Fruit fly (Drosophila melanogaster) Kc167 (cell line): ENCODE data around the gene Fur2.

Experiments
- Myc ChIP-seq: fragments of >200 bp; optimal IDR thresholded peaks from 2 replicates; lab custom pipeline; 2017; ENCODE audit warnings: missing external identifiers
- Sin3A ChIP-seq: fragments of >200 bp; optimal IDR thresholded peaks from 2 replicates; lab custom pipeline; 2018; ENCODE audit warnings: missing external identifiers
- h ChIP-seq: fragments of >200 bp; optimal IDR thresholded peaks from 3 replicates; lab custom pipeline; 2018; ENCODE audit warnings: missing external identifiers
- insv ChIP-seq: fragments of >200 bp; optimal IDR thresholded peaks from 3 replicates; lab custom pipeline; 2018; ENCODE audit warnings: missing external identifiers
- psq ChIP-seq: fragments of >200 bp; optimal IDR thresholded peaks from 2 replicates; lab custom pipeline; 2017; ENCODE audit warnings: missing external identifiers
- ttk ChIP-seq: sonication (Bioruptor generic); optimal IDR thresholded peaks from 2 replicates; lab custom pipeline; 2017; ENCODE audit warnings: missing external identifiers

Gene Fur2

dm6 chrX:16372492-16373350 lies at the start of gene Fur2:
Fur2 (plus strand) TSS chrX:16373086.
- TF ChIP-seq Sin3A (lab: Kevin White, UChicago) (no peak), insv (lab: Kevin White, UChicago) (no peak), ttk (lab: Kevin White, UChicago) (no peak), Myc (lab: Kevin White, UChicago) (no peak), psq (no peak), h (lab: Kevin White, UChicago) (no peak)

DNA sequence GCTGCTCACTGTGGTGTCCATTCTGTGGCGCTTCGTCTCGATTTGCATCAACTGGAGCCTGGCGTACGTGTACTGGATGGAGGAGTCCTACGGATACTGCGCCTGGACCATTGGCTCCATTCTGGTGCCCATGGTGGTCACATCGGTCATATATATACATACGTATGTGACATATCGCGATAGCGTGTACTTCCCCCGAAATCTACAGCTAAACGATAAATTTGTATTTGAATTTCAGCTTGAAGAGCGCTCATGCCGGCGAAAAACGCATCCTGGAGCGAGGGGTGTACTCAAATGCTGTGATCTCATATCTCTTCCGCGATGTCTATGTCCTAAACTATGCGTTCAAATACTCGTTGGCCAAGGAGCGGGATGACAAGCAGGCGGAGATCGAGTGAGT lies 49.4 kb upstream of the Fur2 start:
- TF ChIP-seq ttk (lab: Kevin White, UChicago) (no peak), h (lab: Kevin White, UChicago) (no peak), psq (no peak), insv (lab: Kevin White, UChicago) (no peak), Sin3A (lab: Kevin White, UChicago) (no peak), Myc (lab: Kevin White, UChicago) (no peak)

DNA sequence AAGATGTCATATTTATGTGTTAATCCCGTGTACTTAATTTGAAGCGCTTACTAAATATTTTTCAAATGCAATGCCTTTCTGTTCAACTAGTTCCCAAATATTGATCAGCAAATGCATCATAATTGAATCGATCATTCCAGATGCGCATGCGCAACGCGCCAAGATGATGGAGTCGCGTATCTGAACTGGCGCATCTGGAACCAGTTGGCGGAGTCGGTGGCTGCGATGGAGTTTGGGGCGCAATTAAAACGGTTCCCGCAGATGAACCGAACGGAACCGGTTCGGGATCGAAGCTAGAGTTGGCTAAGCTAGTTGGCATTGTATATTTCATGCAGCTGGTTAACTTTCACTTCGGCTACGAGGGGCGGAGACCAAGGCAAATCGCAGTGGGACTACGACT lies 47.4 kb upstream of the Fur2 start, which contains the start of gene CalpC:
CalpC (plus strand) TSS at position 292 of the 400 bp plus-strand sequence.
- no peak for TF ChIP-seq Myc (lab: Kevin White, UChicago)
- TF ChIP-seq psq = no peak
- no peak for TF ChIP-seq insv (lab: Kevin White, UChicago)
- no peak for TF ChIP-seq Sin3A (lab: Kevin White, UChicago)
- TF ChIP-seq h (lab: Kevin White, UChicago) = no peak
- TF ChIP-seq ttk (lab: Kevin White, UChicago) = no peak

DNA sequence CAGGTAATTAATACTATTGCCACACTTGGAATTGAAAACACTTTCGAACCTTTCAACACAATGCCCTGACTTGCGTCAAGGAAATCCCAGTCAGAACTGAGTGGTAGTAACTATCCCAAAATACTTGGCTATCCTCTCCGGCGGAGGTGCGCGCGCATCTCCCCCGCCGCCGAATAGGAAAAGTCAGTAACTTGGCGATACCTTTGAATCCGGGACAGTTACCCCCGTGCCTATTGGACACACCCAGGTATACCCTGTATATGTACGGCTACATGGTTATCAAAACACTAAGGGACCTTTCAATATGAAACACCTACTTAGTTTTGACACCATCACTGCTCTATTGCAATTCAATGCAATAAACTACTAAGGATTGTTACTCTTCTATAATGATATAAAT lies 42.2 kb upstream of the Fur2 start, which contains the start of gene CG9919:
CG9919 (minus strand) TSS at position 101 of the 400 bp plus-strand sequence.
- TF ChIP-seq Myc (lab: Kevin White, UChicago) (no peak), insv (lab: Kevin White, UChicago) (no peak), h (lab: Kevin White, UChicago) (no peak)

DNA sequence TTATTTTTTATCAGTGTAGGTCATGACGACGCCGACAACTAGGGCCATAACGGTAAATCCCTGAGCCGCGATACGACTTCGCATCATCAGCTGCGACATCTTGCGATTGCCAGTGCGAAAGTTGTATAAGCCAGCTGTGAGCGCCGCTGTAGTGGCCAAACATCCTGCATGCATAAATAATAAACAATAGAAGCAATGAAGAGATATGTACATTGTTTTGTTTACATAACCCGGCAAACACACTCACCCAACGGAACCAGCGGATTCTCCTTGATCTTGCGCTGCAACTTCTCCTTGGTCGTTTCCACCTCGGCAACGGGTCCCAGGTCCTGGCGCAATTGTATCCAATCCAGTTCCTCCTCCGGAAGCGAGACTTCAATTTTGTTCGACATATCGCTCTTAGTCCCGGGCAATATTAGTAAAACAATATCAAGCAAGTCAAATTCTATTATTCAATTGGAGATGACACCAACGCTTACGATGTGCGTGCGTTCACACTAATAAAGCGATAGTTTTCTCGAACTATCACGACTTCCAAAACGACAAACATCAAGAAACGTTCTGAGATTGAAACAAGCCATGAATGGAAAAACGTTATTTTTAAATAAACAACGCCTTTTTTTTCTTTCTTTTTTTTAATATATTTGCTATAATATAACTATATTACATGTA lies 41.2 kb upstream of the Fur2 start:
- TF ChIP-seq Myc (lab: Kevin White, UChicago) = no peak
- no peak for TF ChIP-seq Sin3A (lab: Kevin White, UChicago)
- TF ChIP-seq h (lab: Kevin White, UChicago) = no peak
- no peak for TF ChIP-seq psq
- TF ChIP-seq ttk (lab: Kevin White, UChicago) = no peak
- no peak for TF ChIP-seq insv (lab: Kevin White, UChicago)

- no peak for TF ChIP-seq h (lab: Kevin White, UChicago)
- no peak for TF ChIP-seq Myc (lab: Kevin White, UChicago)
- TF ChIP-seq Sin3A (lab: Kevin White, UChicago) = no peak
- TF ChIP-seq ttk (lab: Kevin White, UChicago) = no peak
- no peak for TF ChIP-seq insv (lab: Kevin White, UChicago)
- TF ChIP-seq psq = no peak
These were observed 40.1 kb upstream of the Fur2 start for dm6 chrX:16332615-16333288.

DNA sequence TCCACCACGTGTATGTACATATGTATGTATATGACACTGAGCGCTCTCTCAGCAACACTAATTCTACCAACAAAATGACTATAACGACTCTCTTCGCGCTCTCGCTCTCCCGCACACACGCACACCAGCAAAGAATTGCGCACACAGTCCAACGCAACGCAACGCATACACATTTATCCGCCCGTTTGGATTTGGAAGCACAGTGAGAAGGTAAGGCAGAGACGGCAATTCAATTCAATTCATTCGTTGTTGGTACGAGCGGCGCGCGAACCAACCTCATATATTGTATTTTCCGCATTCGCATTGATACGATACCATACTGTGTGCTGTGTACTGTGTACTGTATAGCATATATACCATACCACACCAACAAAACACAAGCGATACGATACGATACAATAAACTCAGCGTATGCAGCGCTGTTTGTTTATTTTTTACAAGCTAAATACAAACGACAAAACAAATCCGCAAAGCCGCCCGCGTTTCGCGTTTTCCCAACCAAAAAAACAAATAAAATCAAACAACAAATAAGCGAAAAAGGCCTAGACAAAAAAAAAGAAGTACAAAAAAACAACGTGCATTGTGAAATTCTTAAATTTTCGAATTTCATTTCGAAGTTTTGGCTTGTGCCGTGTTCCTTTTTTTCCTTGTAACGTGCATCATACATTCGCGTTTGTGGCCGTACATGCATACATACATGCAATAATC lies 39.3 kb upstream of the Fur2 start, which contains the start of the genes CG9921 and Dsp1:
CG9921 (minus strand) TSS at position 167 of the 708 bp plus-strand sequence.
Dsp1 (plus strand) TSS at position 179 of the 708 bp plus-strand sequence.
- TF ChIP-seq Myc (lab: Kevin White, UChicago) (no peak), psq (no peak), Sin3A (lab: Kevin White, UChicago) (no peak), h (lab: Kevin White, UChicago) (no peak), ttk (lab: Kevin White, UChicago) (no peak), insv (lab: Kevin White, UChicago) (no peak)

- TF ChIP-seq ttk (lab: Kevin White, UChicago) = no peak
- no peak for TF ChIP-seq Myc (lab: Kevin White, UChicago)
- no peak for TF ChIP-seq h (lab: Kevin White, UChicago)
- TF ChIP-seq insv (lab: Kevin White, UChicago) = no peak
- TF ChIP-seq Sin3A (lab: Kevin White, UChicago) = no peak
- no peak for TF ChIP-seq psq
These were observed 38.5 kb upstream of the Fur2 start for dm6 chrX:16334251-16334860.

dm6 chrX:16335107-16335642 lies 37.7 kb upstream of the Fur2 start:
- TF ChIP-seq ttk (lab: Kevin White, UChicago) (no peak), Sin3A (lab: Kevin White, UChicago) (no peak), psq (no peak), h (lab: Kevin White, UChicago) (no peak), insv (lab: Kevin White, UChicago) (no peak), Myc (lab: Kevin White, UChicago) (no peak)

DNA sequence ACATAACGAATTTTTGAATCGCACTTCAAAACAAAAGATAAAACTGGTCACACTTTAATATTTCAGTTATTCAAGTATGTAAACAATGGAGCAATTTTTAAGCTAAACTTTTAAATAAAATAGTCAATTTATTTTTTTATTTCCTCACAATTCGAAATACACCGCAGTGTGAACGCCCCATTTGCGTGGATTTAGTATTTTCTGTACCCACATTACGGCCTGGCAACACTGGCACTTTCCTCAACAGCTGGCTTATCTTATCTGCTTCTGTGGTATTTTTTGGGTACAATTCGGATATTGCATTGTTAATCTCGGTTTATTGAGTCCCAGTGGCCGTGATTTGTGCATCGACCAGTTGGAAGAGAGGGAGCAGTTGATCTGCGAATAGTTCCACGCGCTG lies 22.8 kb upstream of the Fur2 start, which contains the start of gene sl:
sl (plus strand) TSS at position 254 of the 400 bp plus-strand sequence.
- TF ChIP-seq Myc (lab: Kevin White, UChicago) (no peak), insv (lab: Kevin White, UChicago) (no peak), h (lab: Kevin White, UChicago) (no peak), ttk (lab: Kevin White, UChicago) (no peak), Sin3A (lab: Kevin White, UChicago) (no peak), psq (no peak)
